Worm (Caenorhabditis elegans): ENCODE measurements around the gene cct-5.

ce11 chrIII:4475428-4475968, 32.4 kb downstream of the cct-5 start, which contains the start of gene rps-1:
- TF ChIP-seq nhr-71 (tag; optimal IDR thresholded peaks at IDR 0.05): peak; percentile 99
- TF ChIP-seq unc-86 (tag; optimal IDR thresholded peaks at IDR 0.05): peak; percentile 99
- peak; percentile 97 for TF ChIP-seq pax-3 (tag; optimal IDR thresholded peaks at IDR 0.05)
- peak; percentile 98 for TF ChIP-seq lin-13 (GFP tag; optimal IDR thresholded peaks at IDR 0.05)
- TF ChIP-seq nhr-11 (tag; optimal IDR thresholded peaks at IDR 0.05): peak; percentile 94
- peak; percentile 94 for TF ChIP-seq hpl-2 (GFP tag; optimal IDR thresholded peaks at IDR 0.05)
- TF ChIP-seq dpl-1 (GFP tag; optimal IDR thresholded peaks at IDR 0.05): peak; percentile 93 to 94 (median 93)
- TF ChIP-seq pag-3 (tag; optimal IDR thresholded peaks at IDR 0.05; ENCODE audit: borderline replicate concordance, insufficient read depth): peak; percentile 33
- TF ChIP-seq lir-3 (tag; optimal IDR thresholded peaks at IDR 0.05; ENCODE audit: poor library complexity): peak; percentile 94
- TF ChIP-seq mdl-1 (tag; optimal IDR thresholded peaks at IDR 0.05): peak; percentile 55 to 98
- peak; percentile 65 for TF ChIP-seq ceh-90 (tag; optimal IDR thresholded peaks at IDR 0.05)

Data from whole organism, L1 larva.